Worm (Caenorhabditis elegans) whole organism, L4/young adult: ENCODE results near the gene ZK632.4.

Experiments used
- dao-5 ChIP-seq: sonication (generic microtip); optimal IDR thresholded peaks from 2 replicates; lab custom pipeline; 2016; ENCODE audit warnings: missing genotype, missing genetic modification characterization, moderate library complexity, missing compliant biosample characterization
- him-1 ChIP-seq: sonication (generic microtip); optimal IDR thresholded peaks from 2 replicates; lab custom pipeline; 2016; ENCODE audit warnings: missing genotype, missing genetic modification reagents, missing genetic modification characterization, missing compliant biosample characterization

- TF ChIP-seq dao-5 (tag; lab: Kevin White, UChicago) (no peak), him-1 (tag; lab: Kevin White, UChicago) (no peak)
Observed at ce11 chrIII:9775916-9776315, 31.3 kb downstream of the ZK632.4 start.
